Fruit fly (Drosophila melanogaster) whole organism, embryonic: Measurements from ENCODE around the gene CG9133.

Experiments used
- Atf-2 ChIP-seq: fragments of 200-800 bp; sonication (Bioruptor generic); optimal IDR thresholded peaks from 2 replicates; lab custom pipeline; 2016; ENCODE audit warnings: missing biosample characterization, missing genetic modification characterization
- B-H2 ChIP-seq: fragments of 200-800 bp; sonication (Bioruptor generic); optimal IDR thresholded peaks from 2 replicates; lab custom pipeline; 2018; ENCODE audit warnings: missing biosample characterization, mild to moderate bottlenecking, missing genetic modification characterization
- BtbVII ChIP-seq: fragments of 200-800 bp; sonication (Bioruptor generic); optimal IDR thresholded peaks from 3 replicates; lab custom pipeline; 2017; ENCODE audit warnings: missing biosample characterization, mild to moderate bottlenecking, missing genetic modification characterization
- CG10543 ChIP-seq: fragments of 200-800 bp; sonication (Bioruptor generic); optimal IDR thresholded peaks from 3 replicates; lab custom pipeline; 2017; ENCODE audit warnings: missing biosample characterization, mild to moderate bottlenecking, missing genetic modification characterization, moderate library complexity
- CG11504 ChIP-seq: fragments of 200-800 bp; sonication (Bioruptor generic); optimal IDR thresholded peaks from 3 replicates; lab custom pipeline; 2019; ENCODE audit warnings: missing biosample characterization, mild to moderate bottlenecking, missing genetic modification characterization, moderate library complexity
- CG12391 ChIP-seq: fragments of 200-800 bp; sonication (Bioruptor generic); optimal IDR thresholded peaks from 3 replicates; lab custom pipeline; 2018; ENCODE audit warnings: missing biosample characterization, mild to moderate bottlenecking, missing genetic modification characterization, moderate library complexity
- CG12942 ChIP-seq: fragments of 200-800 bp; sonication (Bioruptor generic); optimal IDR thresholded peaks from 3 replicates; lab custom pipeline; 2016; ENCODE audit warnings: missing biosample characterization, missing genetic modification characterization
- CG13296 ChIP-seq: fragments of 200-800 bp; sonication (Bioruptor generic); optimal IDR thresholded peaks from 3 replicates; lab custom pipeline; 2018; ENCODE audit warnings: missing biosample characterization, mild to moderate bottlenecking, missing genetic modification characterization
- CG14014 ChIP-seq: fragments of 200-800 bp; sonication (Bioruptor generic); IDR thresholded peaks from 2 replicates; pipeline ENCODE4 v1.3.6; 2022; ENCODE audit warnings: missing biosample characterization, missing genetic modification characterization
- CG14710 ChIP-seq: fragments of 200-800 bp; sonication (Bioruptor generic); optimal IDR thresholded peaks from 3 replicates; lab custom pipeline; 2019; ENCODE audit warnings: missing biosample characterization, mild to moderate bottlenecking, missing genetic modification characterization, moderate library complexity
- CG1529 ChIP-seq: fragments of 200-800 bp; sonication (Bioruptor generic); optimal IDR thresholded peaks from 3 replicates; lab custom pipeline; 2018; ENCODE audit warnings: missing biosample characterization, missing genetic modification characterization
- CG16863 ChIP-seq: fragments of 200-800 bp; sonication (Bioruptor generic); optimal IDR thresholded peaks from 3 replicates; lab custom pipeline; 2016; ENCODE audit warnings: missing biosample characterization, missing genetic modification characterization
- CG17612 ChIP-seq: fragments of 200-800 bp; sonication (Bioruptor generic); IDR thresholded peaks from 2 replicates; pipeline ENCODE4 v1.3.6; 2022; ENCODE audit warnings: missing biosample characterization, missing genetic modification characterization
- CG17912 ChIP-seq: fragments of 200-800 bp; sonication (Bioruptor generic); optimal IDR thresholded peaks from 2 replicates; lab custom pipeline; 2018; ENCODE audit warnings: missing biosample characterization, mild to moderate bottlenecking, missing genetic modification characterization
- CG2199 ChIP-seq: fragments of 200-800 bp; sonication (Bioruptor generic); IDR thresholded peaks from 3 replicates; pipeline ENCODE4 v1.3.6; 2022; ENCODE audit warnings: missing biosample characterization, missing genetic modification characterization
- CG2712 ChIP-seq: fragments of 200-800 bp; optimal IDR thresholded peaks from 3 replicates; lab custom pipeline; 2019; ENCODE audit warnings: missing biosample characterization, mild to moderate bottlenecking, missing genetic modification characterization, moderate library complexity
- CG6791 ChIP-seq: fragments of 200-800 bp; sonication (Bioruptor generic); IDR thresholded peaks from 3 replicates; pipeline ENCODE4 v1.3.6; 2022; ENCODE audit warnings: missing biosample characterization, missing genetic modification characterization; ENCODE audit not compliant: partially characterized antibody
- CG7745 ChIP-seq: fragments of 200-800 bp; sonication (Bioruptor generic); optimal IDR thresholded peaks from 2 replicates; lab custom pipeline; 2018; ENCODE audit warnings: missing biosample characterization, mild to moderate bottlenecking, missing genetic modification characterization, moderate library complexity
- CG8290 ChIP-seq, 3 experiments: fragments of 200-800 bp; sonication (Bioruptor generic); optimal IDR thresholded peaks; 2 replicates each; lab custom pipeline; 2016 to 2019; ENCODE audit warnings: missing biosample characterization in 3 of 3, missing genetic modification characterization in 3 of 3, mild to moderate bottlenecking in 2 of 3, moderate library complexity in 1 of 3
- CHES-1-like ChIP-seq: fragments of 200-800 bp; sonication (Bioruptor generic); optimal IDR thresholded peaks from 2 replicates; lab custom pipeline; 2016; ENCODE audit warnings: missing biosample characterization, missing genetic modification characterization
- D ChIP-seq, 2 experiments: fragments of 200-800 bp in 1 of 2; fragments of >200 bp in 1 of 2; sonication (Bioruptor generic) in 1 of 2; optimal IDR thresholded peaks; 2 replicates in 1 of 2; 3 replicates in 1 of 2; lab custom pipeline; 2017; ENCODE audit warnings: mild to moderate bottlenecking in 1 of 2, missing biosample characterization in 1 of 2, missing genetic modification characterization in 1 of 2, missing genetic modification reagents in 1 of 2
- HLH54F ChIP-seq: fragments of 200-800 bp; sonication (Bioruptor generic); optimal IDR thresholded peaks from 3 replicates; lab custom pipeline; 2016; ENCODE audit warnings: missing biosample characterization, missing genetic modification characterization
- Hr51 ChIP-seq, 2 experiments: fragments of 200-800 bp; sonication (Bioruptor generic); optimal IDR thresholded peaks; 2 replicates in 1 of 2; 3 replicates in 1 of 2; lab custom pipeline; 2016 to 2018; ENCODE audit warnings: missing biosample characterization in 2 of 2, missing genetic modification characterization in 2 of 2, mild to moderate bottlenecking in 1 of 2, moderate library complexity in 1 of 2
- Hr78 ChIP-seq, 2 experiments: fragments of 200-800 bp in 1 of 2; fragments of >200 bp in 1 of 2; sonication (Bioruptor generic) in 1 of 2; optimal IDR thresholded peaks; 2 replicates each; lab custom pipeline; 2017 to 2019; ENCODE audit warnings: missing biosample characterization in 2 of 2, missing genetic modification characterization in 2 of 2, mild to moderate bottlenecking in 1 of 2, moderate library complexity in 1 of 2
- Nf-YB ChIP-seq: fragments of 200-800 bp; sonication (Bioruptor generic); optimal IDR thresholded peaks from 3 replicates; lab custom pipeline; 2019; ENCODE audit warnings: missing biosample characterization, mild to moderate bottlenecking, missing genetic modification characterization, moderate library complexity
- Oaz ChIP-seq: fragments of 200-800 bp; sonication (Bioruptor generic); IDR thresholded peaks from 2 replicates; pipeline ENCODE4 v1.3.6; 2022; ENCODE audit warnings: missing biosample characterization, missing genetic modification characterization
- PHDP ChIP-seq: fragments of 200-800 bp; sonication (Bioruptor generic); optimal IDR thresholded peaks from 3 replicates; lab custom pipeline; 2018; ENCODE audit warnings: missing biosample characterization, mild to moderate bottlenecking, missing genetic modification characterization, moderate library complexity
- Stat92E ChIP-seq, 3 experiments: fragments of >200 bp in 2 of 3; fragments of 200-800 bp in 1 of 3; sonication (Bioruptor generic) in 1 of 3; optimal IDR thresholded peaks; 2 replicates each; lab custom pipeline; 2017 to 2019; ENCODE audit warnings: missing biosample characterization in 3 of 3, missing genetic modification characterization in 3 of 3, mild to moderate bottlenecking in 1 of 3, moderate library complexity in 1 of 3
- Usf ChIP-seq: fragments of 200-800 bp; sonication (Bioruptor generic); optimal IDR thresholded peaks from 2 replicates; lab custom pipeline; 2017; ENCODE audit warnings: missing genotype, missing biosample characterization, missing genetic modification characterization
- Xbp1 ChIP-seq: fragments of 200-800 bp; sonication (Bioruptor generic); optimal IDR thresholded peaks from 3 replicates; lab custom pipeline; 2016; ENCODE audit warnings: missing biosample characterization, mild to moderate bottlenecking, missing genetic modification characterization
- bsh ChIP-seq, 2 experiments: fragments of 200-800 bp; sonication (Bioruptor generic); optimal IDR thresholded peaks; 2 replicates each; lab custom pipeline; 2017 to 2018; ENCODE audit warnings: mild to moderate bottlenecking in 2 of 2, missing biosample characterization in 2 of 2, missing genetic modification characterization in 2 of 2, moderate library complexity in 1 of 2
- btn ChIP-seq: fragments of 200-800 bp; sonication (Bioruptor generic); optimal IDR thresholded peaks from 2 replicates; lab custom pipeline; 2016; ENCODE audit warnings: missing biosample characterization, missing genetic modification characterization
- chn ChIP-seq: fragments of 200-800 bp; sonication (Bioruptor generic); optimal IDR thresholded peaks from 2 replicates; lab custom pipeline; 2016; ENCODE audit warnings: missing biosample characterization, missing genetic modification characterization
- crol ChIP-seq: fragments of 200-800 bp; sonication (Bioruptor generic); IDR thresholded peaks from 2 replicates; pipeline ENCODE4 v1.3.6; 2022; ENCODE audit warnings: missing biosample characterization, missing genetic modification characterization
- en ChIP-seq: fragments of 200-800 bp; sonication (Bioruptor generic); optimal IDR thresholded peaks from 2 replicates; lab custom pipeline; 2016; ENCODE audit warnings: missing biosample characterization, missing genetic modification characterization
- gcm2 ChIP-seq: fragments of 200-800 bp; sonication (Bioruptor generic); optimal IDR thresholded peaks from 2 replicates; lab custom pipeline; 2016; ENCODE audit warnings: missing biosample characterization, missing genetic modification characterization
- gsb-n ChIP-seq: fragments of 200-800 bp; sonication (Bioruptor generic); optimal IDR thresholded peaks from 3 replicates; lab custom pipeline; 2018; ENCODE audit warnings: missing biosample characterization, mild to moderate bottlenecking, missing genetic modification characterization
- inv ChIP-seq: fragments of 200-800 bp; sonication (Bioruptor generic); IDR thresholded peaks from 2 replicates; pipeline ENCODE4 v1.3.6; 2022; ENCODE audit warnings: missing biosample characterization, missing genetic modification characterization; ENCODE audit not compliant: partially characterized antibody
- jigr1 ChIP-seq: fragments of 200-800 bp; sonication (Bioruptor generic); IDR thresholded peaks from 3 replicates; pipeline ENCODE4 v1.3.6; 2022; ENCODE audit warnings: missing biosample characterization, missing genetic modification characterization
- org-1 ChIP-seq: fragments of 200-800 bp; sonication (Bioruptor generic); optimal IDR thresholded peaks from 2 replicates; lab custom pipeline; 2017; ENCODE audit warnings: missing biosample characterization, missing genetic modification characterization
- psq ChIP-seq: fragments of 200-800 bp; sonication (Bioruptor generic); optimal IDR thresholded peaks from 2 replicates; lab custom pipeline; 2017; ENCODE audit warnings: missing biosample characterization, missing genetic modification characterization
- pzg ChIP-seq: fragments of 200-800 bp; sonication (Bioruptor generic); optimal IDR thresholded peaks from 3 replicates; lab custom pipeline; 2018; ENCODE audit warnings: missing biosample characterization, mild to moderate bottlenecking, missing genetic modification characterization, moderate library complexity
- ranshi ChIP-seq: fragments of 200-800 bp; sonication (Bioruptor generic); IDR thresholded peaks from 2 replicates; pipeline ENCODE4 v1.3.6; 2022; ENCODE audit warnings: missing biosample characterization, missing genetic modification characterization
- repo ChIP-seq: fragments of 200-800 bp; sonication (Bioruptor generic); optimal IDR thresholded peaks from 2 replicates; lab custom pipeline; 2016; ENCODE audit warnings: missing biosample characterization, missing genetic modification characterization
- seq ChIP-seq: fragments of 200-800 bp; sonication (Bioruptor generic); IDR thresholded peaks from 2 replicates; pipeline ENCODE4 v1.3.6; 2022; ENCODE audit warnings: missing biosample characterization, missing genetic modification characterization
- shn ChIP-seq: fragments of 200-800 bp; sonication (Bioruptor generic); optimal IDR thresholded peaks from 3 replicates; lab custom pipeline; 2016; ENCODE audit warnings: missing biosample characterization, missing genetic modification characterization
- so ChIP-seq: fragments of 200-800 bp; sonication (Bioruptor generic); IDR thresholded peaks from 3 replicates; pipeline ENCODE4 v1.3.6; 2022; ENCODE audit warnings: missing biosample characterization, missing genetic modification characterization
- unpg ChIP-seq: fragments of 200-800 bp; sonication (Bioruptor generic); optimal IDR thresholded peaks from 3 replicates; lab custom pipeline; 2018; ENCODE audit warnings: missing biosample characterization, mild to moderate bottlenecking, missing genetic modification characterization, moderate library complexity
- zfh2 ChIP-seq: fragments of 200-800 bp; sonication (Bioruptor generic); optimal IDR thresholded peaks from 2 replicates; lab custom pipeline; 2016; ENCODE audit warnings: missing biosample characterization, missing genetic modification characterization

CG9133 gene

dm6 chr3L:1298509-1298908 is 46.7 kb downstream of the CG9133 start, which contains the start of gene scf (continued):
- TF ChIP-seq Xbp1 (no peak), so (GFP tag; lab: Robert Waterston, UW) (no peak), CG8290 (GFP tag; optimal IDR thresholded peaks at IDR 0.05; lab: Kevin White, UChicago) (no peak), CG8290 (tag; optimal IDR thresholded peaks at IDR 0.05; lab: Kevin White, UChicago) (peak in 1 of 2 experiments; percentile 62), Stat92E (GFP tag; optimal IDR thresholded peaks at IDR 0.05; lab: Kevin White, UChicago) (no peak), bsh (GFP tag; optimal IDR thresholded peaks at IDR 0.05; lab: Kevin White, UChicago) (no peak), CG17912 (GFP tag; lab: Kevin White, UChicago) (no peak), gcm2 (no peak), BtbVII (GFP tag; lab: Kevin White, UChicago) (no peak), gsb-n (tag; lab: Kevin White, UChicago) (no peak), CG10543 (GFP tag; lab: Kevin White, UChicago) (no peak), D (optimal IDR thresholded peaks at IDR 0.05; lab: Kevin White, UChicago) (no peak), D (GFP tag; optimal IDR thresholded peaks at IDR 0.05; lab: Kevin White, UChicago) (no peak), CG12391 (tag; lab: Kevin White, UChicago) (no peak), ranshi (GFP tag; lab: Robert Waterston, UW) (peak; percentile 37; the same call in 1 of the 2 replicates), HLH54F (GFP tag; lab: Kevin White, UChicago) (no peak), zfh2 (GFP tag; lab: Kevin White, UChicago) (no peak), chn (GFP tag; lab: Kevin White, UChicago) (no peak), CG13296 (no peak), CG17612 (no peak), crol (GFP tag; lab: Robert Waterston, UW) (0 out of 2 replicates have a peak, but pooled peaks have one; percentile 29), CG6791 (0 out of 3 replicates have a peak, but pooled peaks have one; percentile 27), repo (GFP tag; lab: Kevin White, UChicago) (peak; percentile 18), CG11504 (tag; lab: Kevin White, UChicago) (no peak), psq (no peak), Nf-YB (no peak), CG2199 (GFP tag; lab: Robert Waterston, UW) (no peak), CG7745 (tag; lab: Kevin White, UChicago) (no peak), CG1529 (GFP tag; lab: Kevin White, UChicago) (no peak), jigr1 (GFP tag; lab: Robert Waterston, UW) (no peak), CG14710 (tag; lab: Kevin White, UChicago) (peak; percentile 36), CG12942 (GFP tag; lab: Kevin White, UChicago) (no peak), Hr78 (GFP tag; optimal IDR thresholded peaks at IDR 0.05; lab: Kevin White, UChicago) (no peak), org-1 (no peak), CG2712 (tag; lab: Kevin White, UChicago) (peak; percentile 11), pzg (GFP tag; lab: Kevin White, UChicago) (peak; percentile 59), inv (no peak; the same call in 1 of the 2 replicates), btn (GFP tag; lab: Kevin White, UChicago) (no peak), Atf-2 (GFP tag; lab: Kevin White, UChicago) (no peak), CHES-1-like (GFP tag; lab: Kevin White, UChicago) (no peak), en (GFP tag; lab: Kevin White, UChicago) (no peak), unpg (GFP tag; lab: Kevin White, UChicago) (no peak), seq (no peak), B-H2 (GFP tag; lab: Kevin White, UChicago) (no peak), CG14014 (GFP tag; lab: Robert Waterston, UW) (0 out of 2 replicates have a peak, but pooled peaks have one; percentile 34), CG16863 (no peak), Usf (GFP tag; lab: Kevin White, UChicago) (no peak), PHDP (no peak), Oaz (GFP tag; lab: Robert Waterston, UW) (no peak), shn (no peak), Hr51 (GFP tag; optimal IDR thresholded peaks at IDR 0.05; lab: Kevin White, UChicago) (no peak)
